Worm (Caenorhabditis elegans) whole organism, L4 larva: ENCODE results near the gene gdh-1.
A peak's percentile ranks its signal among the peaks of the same experiment; 100 is the strongest.

Experiments
- F37D6.2 ChIP-seq: sonication (generic microtip); optimal IDR thresholded peaks from 2 replicates; lab custom pipeline; 2016; ENCODE audit warnings: mild to moderate bottlenecking, missing genetic modification characterization, missing compliant biosample characterization
- F49E8.2 ChIP-seq: sonication (generic microtip); optimal IDR thresholded peaks from 2 replicates; lab custom pipeline; 2016; ENCODE audit warnings: missing compliant biosample characterization, mild to moderate bottlenecking, missing genetic modification characterization, borderline replicate concordance
- T20F7.1 ChIP-seq: fragments of 200-800 bp; sonication (Bioruptor generic); optimal IDR thresholded peaks from 2 replicates; lab custom pipeline; 2018; ENCODE audit warnings: mild to moderate bottlenecking, missing genetic modification characterization, missing compliant biosample characterization
- Y105C5A.15 ChIP-seq: fragments of 200-800 bp; sonication (Bioruptor generic); IDR thresholded peaks from 2 replicates; pipeline ENCODE4 v1.3.6; 2022; ENCODE audit warnings: missing genetic modification characterization, missing compliant biosample characterization
- ZK546.5 ChIP-seq, 2 experiments: sonication (generic microtip); optimal IDR thresholded peaks; 2 replicates each; lab custom pipeline; 2017; ENCODE audit warnings: missing biosample characterization in 2 of 2, missing genetic modification characterization in 2 of 2
- ama-1 ChIP-seq: fragments of 150-350 bp; optimal IDR thresholded peaks from 2 replicates; lab custom pipeline; 2014; ENCODE audit warnings: inconsistent platforms, mixed read lengths
- arid-1 ChIP-seq: fragments of 200-800 bp; sonication (Bioruptor generic); conservative IDR thresholded peaks from 2 replicates; pipeline ENCODE4 v1.3.6; 2022; ENCODE audit warnings: missing genetic modification reagents, missing genetic modification characterization, missing compliant biosample characterization
- ceh-20 ChIP-seq: fragments of 200-800 bp; sonication (Bioruptor generic); IDR thresholded peaks from 2 replicates; pipeline ENCODE4 v1.3.6; 2022; ENCODE audit warnings: missing genetic modification reagents, missing genetic modification characterization, missing compliant biosample characterization
- ceh-28 ChIP-seq: fragments of 150-350 bp; optimal IDR thresholded peaks from 2 replicates; lab custom pipeline; 2014; ENCODE audit warnings: missing biosample characterization, missing genetic modification reagents, missing genetic modification characterization
- ceh-32 ChIP-seq: sonication (generic microtip); optimal IDR thresholded peaks from 2 replicates; lab custom pipeline; 2016; ENCODE audit warnings: mild to moderate bottlenecking, missing genetic modification characterization, missing compliant biosample characterization; ENCODE audit not compliant: poor library complexity
- ces-1 ChIP-seq: fragments of 150-350 bp; sonication (generic microtip); optimal IDR thresholded peaks from 4 replicates; lab custom pipeline; 2014; ENCODE audit warnings: missing biosample characterization, missing genetic modification reagents, missing genetic modification characterization
- cey-2 ChIP-seq: sonication (generic microtip); optimal IDR thresholded peaks from 3 replicates; lab custom pipeline; 2017; ENCODE audit warnings: missing genetic modification characterization, mild to moderate bottlenecking, missing compliant biosample characterization, antibody characterized with exemption, borderline replicate concordance; ENCODE audit not compliant: insufficient read depth
- ctbp-1 ChIP-seq: fragments of 200-800 bp; sonication (Bioruptor generic); IDR thresholded peaks from 2 replicates; pipeline ENCODE4 v1.3.6; 2022; ENCODE audit warnings: missing genetic modification reagents, missing genetic modification characterization, missing compliant biosample characterization
- daf-16 ChIP-seq, 3 experiments: sonication (generic microtip); optimal IDR thresholded peaks; 2 replicates each; lab custom pipeline; 2016 to 2017; ENCODE audit warnings: missing genetic modification characterization in 3 of 3, missing genetic modification reagents in 3 of 3, mild to moderate bottlenecking in 2 of 3, missing compliant biosample characterization in 2 of 3, missing biosample characterization in 1 of 3, moderate library complexity in 1 of 3
- daf-19 ChIP-seq: fragments of 200-800 bp; sonication (Bioruptor generic); conservative IDR thresholded peaks from 2 replicates; pipeline ENCODE4 v1.3.6; 2022; ENCODE audit warnings: missing genetic modification characterization, missing compliant biosample characterization
- daf-8 ChIP-seq: fragments of 200-800 bp; sonication (Bioruptor generic); IDR thresholded peaks from 2 replicates; pipeline ENCODE4 v1.3.6; 2022; ENCODE audit warnings: missing genetic modification characterization, missing compliant biosample characterization
- dmd-8 ChIP-seq: fragments of 200-800 bp; sonication (Bioruptor generic); IDR thresholded peaks from 2 replicates; pipeline ENCODE4 v1.3.6; 2022; ENCODE audit warnings: missing genetic modification characterization, missing compliant biosample characterization
- dpl-1 ChIP-seq: fragments of 150-350 bp; optimal IDR thresholded peaks from 2 replicates; lab custom pipeline; 2014; ENCODE audit warnings: missing biosample characterization, missing genetic modification reagents, missing genetic modification characterization
- egl-27 ChIP-seq: sonication (generic microtip); optimal IDR thresholded peaks from 3 replicates; lab custom pipeline; 2017; ENCODE audit warnings: missing biosample characterization, missing genetic modification reagents, missing genetic modification characterization
- egl-43 ChIP-seq: fragments of 200-800 bp; sonication (Bioruptor generic); IDR thresholded peaks from 2 replicates; pipeline ENCODE4 v1.3.6; 2022; ENCODE audit warnings: missing genetic modification reagents, missing genetic modification characterization, missing compliant biosample characterization
- fkh-10 ChIP-seq: fragments of 150-350 bp; optimal IDR thresholded peaks from 2 replicates; lab custom pipeline; 2014; ENCODE audit warnings: missing biosample characterization, missing genetic modification reagents, missing genetic modification characterization
- fos-1 ChIP-seq: fragments of 150-350 bp; optimal IDR thresholded peaks from 2 replicates; lab custom pipeline; 2014; ENCODE audit warnings: missing biosample characterization, missing genetic modification characterization
- gei-8 ChIP-seq: fragments of 200-800 bp; sonication (Bioruptor generic); optimal IDR thresholded peaks from 2 replicates; lab custom pipeline; 2018; ENCODE audit warnings: mild to moderate bottlenecking, missing genetic modification characterization, missing compliant biosample characterization
- hlh-30 ChIP-seq: sonication (generic microtip); optimal IDR thresholded peaks from 2 replicates; lab custom pipeline; 2017; ENCODE audit warnings: antibody characterized with exemption, mild to moderate bottlenecking, missing genetic modification characterization, missing compliant biosample characterization; ENCODE audit not compliant: insufficient read depth
- jun-1 ChIP-seq: fragments of 150-350 bp; optimal IDR thresholded peaks from 2 replicates; lab custom pipeline; 2014; ENCODE audit warnings: missing biosample characterization, missing genetic modification reagents, missing genetic modification characterization
- lin-29 ChIP-seq: fragments of 200-800 bp; sonication (Bioruptor generic); IDR thresholded peaks from 2 replicates; pipeline ENCODE4 v1.3.6; 2022; ENCODE audit warnings: missing genetic modification reagents, missing genetic modification characterization, missing compliant biosample characterization
- lin-38 ChIP-seq: fragments of 200-800 bp; sonication (Bioruptor generic); IDR thresholded peaks from 2 replicates; pipeline ENCODE4 v1.3.6; 2022; ENCODE audit warnings: missing genetic modification reagents, missing genetic modification characterization, missing compliant biosample characterization
- lir-3 ChIP-seq: sonication (generic microtip); optimal IDR thresholded peaks from 2 replicates; lab custom pipeline; 2016; ENCODE audit warnings: mild to moderate bottlenecking, missing genetic modification characterization, missing compliant biosample characterization
- madf-5 ChIP-seq, 2 experiments: fragments of 200-800 bp; sonication (Bioruptor generic); IDR thresholded peaks; 2 replicates each; pipeline ENCODE4 v1.3.6; 2022; ENCODE audit warnings: missing compliant biosample characterization in 2 of 2, missing genetic modification characterization in 2 of 2
- madf-9 ChIP-seq: fragments of 200-800 bp; sonication (Bioruptor generic); conservative IDR thresholded peaks from 2 replicates; pipeline ENCODE4 v1.3.6; 2022; ENCODE audit warnings: missing genetic modification reagents, missing genetic modification characterization, missing compliant biosample characterization
- mdl-1 ChIP-seq, 2 experiments: fragments of 150-350 bp in 1 of 2; sonication (generic microtip) in 1 of 2; optimal IDR thresholded peaks; 2 replicates each; lab custom pipeline; 2014 to 2017; ENCODE audit warnings: missing biosample characterization in 2 of 2, missing genetic modification characterization in 2 of 2
- mdt-29 ChIP-seq: fragments of 200-800 bp; sonication (Bioruptor generic); IDR thresholded peaks from 2 replicates; pipeline ENCODE4 v1.3.6; 2022; ENCODE audit warnings: missing genetic modification reagents, missing genetic modification characterization, missing compliant biosample characterization
- mes-2 ChIP-seq: sonication (generic microtip); optimal IDR thresholded peaks from 2 replicates; lab custom pipeline; 2016; ENCODE audit warnings: missing genotype, mild to moderate bottlenecking, missing genetic modification characterization, missing compliant biosample characterization; ENCODE audit not compliant: poor library complexity, severe bottlenecking
- mxl-2 ChIP-seq: fragments of 200-800 bp; sonication (Bioruptor generic); conservative IDR thresholded peaks from 2 replicates; pipeline ENCODE4 v1.3.6; 2022; ENCODE audit warnings: missing genetic modification reagents, missing genetic modification characterization, missing compliant biosample characterization
- mxl-3 ChIP-seq: fragments of 200-800 bp; sonication (Bioruptor generic); optimal IDR thresholded peaks from 2 replicates; lab custom pipeline; 2018; ENCODE audit warnings: mild to moderate bottlenecking, missing genetic modification characterization, missing compliant biosample characterization
- nhr-10 ChIP-seq: fragments of 150-350 bp; optimal IDR thresholded peaks from 2 replicates; lab custom pipeline; 2014; ENCODE audit warnings: missing biosample characterization, missing genetic modification characterization
- nhr-25 ChIP-seq: sonication (generic microtip); optimal IDR thresholded peaks from 2 replicates; lab custom pipeline; 2017; ENCODE audit warnings: missing genetic modification characterization, mild to moderate bottlenecking, missing compliant biosample characterization, antibody characterized with exemption, moderate library complexity, borderline replicate concordance; ENCODE audit not compliant: insufficient read depth
- nhr-41 ChIP-seq: fragments of 200-800 bp; sonication (Bioruptor generic); IDR thresholded peaks from 2 replicates; pipeline ENCODE4 v1.3.6; 2022; ENCODE audit warnings: missing genetic modification reagents, missing genetic modification characterization, missing compliant biosample characterization
- php-3 ChIP-seq: fragments of 200-800 bp; sonication (Bioruptor generic); IDR thresholded peaks from 2 replicates; pipeline ENCODE4 v1.3.6; 2022; ENCODE audit warnings: missing genetic modification reagents, missing genetic modification characterization, missing compliant biosample characterization
- saeg-2 ChIP-seq: fragments of 200-800 bp; sonication (Bioruptor generic); IDR thresholded peaks from 2 replicates; pipeline ENCODE4 v1.3.6; 2022; ENCODE audit warnings: missing genetic modification reagents, missing genetic modification characterization, missing compliant biosample characterization
- set-16 ChIP-seq: fragments of 200-800 bp; sonication (Bioruptor generic); IDR thresholded peaks from 2 replicates; pipeline ENCODE4 v1.3.6; 2022; ENCODE audit warnings: missing genetic modification reagents, missing genetic modification characterization, missing compliant biosample characterization
- snpc-1.2 ChIP-seq: fragments of 200-800 bp; sonication (Bioruptor generic); IDR thresholded peaks from 2 replicates; pipeline ENCODE4 v1.3.6; 2022; ENCODE audit warnings: missing genetic modification reagents, missing genetic modification characterization, missing compliant biosample characterization
- tra-1 ChIP-seq: fragments of 200-800 bp; sonication (Bioruptor generic); IDR thresholded peaks from 2 replicates; pipeline ENCODE4 v1.3.6; 2022; ENCODE audit warnings: missing genetic modification reagents, missing genetic modification characterization, missing compliant biosample characterization
- unc-130 ChIP-seq: sonication (generic microtip); optimal IDR thresholded peaks from 2 replicates; lab custom pipeline; 2016; ENCODE audit warnings: missing genetic modification reagents, missing genetic modification characterization, missing compliant biosample characterization
- unc-62 ChIP-seq, 3 experiments: fragments of 150-350 bp in 1 of 3; sonication (generic microtip); optimal IDR thresholded peaks in 2 of 3; peaks in 1 of 3; 1 replicate in 1 of 3; 2 replicates in 2 of 3; lab custom pipeline; 2014 to 2017; ENCODE audit warnings: missing biosample characterization in 3 of 3, missing genetic modification characterization in 3 of 3, missing genetic modification reagents in 3 of 3, missing genotype in 1 of 3
- vab-7 ChIP-seq: fragments of 200-800 bp; sonication (Bioruptor generic); IDR thresholded peaks from 2 replicates; pipeline ENCODE4 v1.3.6; 2022; ENCODE audit warnings: missing genetic modification reagents, missing genetic modification characterization, missing compliant biosample characterization
- zag-1 ChIP-seq: fragments of 150-350 bp; optimal IDR thresholded peaks from 2 replicates; lab custom pipeline; 2014; ENCODE audit warnings: missing biosample characterization, missing genetic modification characterization
- zfp-2 ChIP-seq: sonication (generic microtip); optimal IDR thresholded peaks from 2 replicates; lab custom pipeline; 2016; ENCODE audit warnings: mild to moderate bottlenecking, missing genetic modification characterization, missing compliant biosample characterization
- ztf-7 ChIP-seq: fragments of 150-350 bp; optimal IDR thresholded peaks from 2 replicates; lab custom pipeline; 2014; ENCODE audit warnings: missing biosample characterization, missing genetic modification characterization

Gene gdh-1

ce11 chrIV:11955592-11955991, 2.5 kb downstream of the gdh-1 start:
- TF ChIP-seq F37D6.2 (no peak), unc-62 (GFP tag; optimal IDR thresholded peaks at IDR 0.05 in 1 of 2; lab: Kevin White, UChicago) (no peak), unc-62 (tag; optimal IDR thresholded peaks at IDR 0.05; lab: Kevin White, UChicago) (no peak), madf-9 (GFP tag; lab: Robert Waterston, UW) (no peak), fos-1 (peak; percentile 71), egl-27 (tag; lab: Kevin White, UChicago) (no peak), lin-38 (GFP tag; lab: Robert Waterston, UW) (peak; percentile 46), Y105C5A.15 (GFP tag; lab: Robert Waterston, UW) (no peak), nhr-41 (no peak), F49E8.2 (tag; lab: Kevin White, UChicago) (no peak), ceh-32 (tag; lab: Kevin White, UChicago) (no peak), lir-3 (tag; lab: Kevin White, UChicago) (no peak), fkh-10 (no peak), lin-29 (GFP tag; lab: Robert Waterston, UW) (no peak), tra-1 (GFP tag; lab: Robert Waterston, UW) (peak; percentile 65), egl-43 (GFP tag; lab: Robert Waterston, UW) (no peak), ceh-28 (tag; lab: Kevin White, UChicago) (no peak), gei-8 (GFP tag; lab: Kevin White, UChicago) (peak; percentile 81), dpl-1 (GFP tag; lab: Kevin White, UChicago) (no peak), jun-1 (no peak), snpc-1.2 (GFP tag; lab: Robert Waterston, UW) (no peak), ceh-20 (no peak), mxl-2 (GFP tag; lab: Robert Waterston, UW) (no peak), madf-5 (GFP tag; IDR thresholded peaks at IDR 0.05; lab: Robert Waterston, UW) (no peak), T20F7.1 (peak; percentile 66), nhr-25 (tag; lab: Kevin White, UChicago) (no peak), zfp-2 (tag; lab: Kevin White, UChicago) (no peak), mdt-29 (GFP tag; lab: Robert Waterston, UW) (peak; percentile 66; the same call in 1 of the 2 replicates), mdl-1 (tag; optimal IDR thresholded peaks at IDR 0.05; lab: Kevin White, UChicago) (peak; percentile 34 to 76), saeg-2 (GFP tag; lab: Robert Waterston, UW) (no peak), hlh-30 (tag; lab: Kevin White, UChicago) (no peak), nhr-10 (tag; lab: Kevin White, UChicago) (peak; percentile 86), ctbp-1 (GFP tag; lab: Robert Waterston, UW) (no peak), dmd-8 (GFP tag; lab: Robert Waterston, UW) (no peak), ces-1 (GFP tag; lab: Kevin White, UChicago) (no peak), php-3 (GFP tag; lab: Robert Waterston, UW) (0 out of 2 replicates have a peak, but pooled peaks have one; percentile 34), unc-130 (GFP tag; lab: Kevin White, UChicago) (no peak), mes-2 (peak; percentile 65), mxl-3 (peak; percentile 51), ztf-7 (tag; lab: Kevin White, UChicago) (no peak), daf-16 (GFP tag; optimal IDR thresholded peaks at IDR 0.05; lab: Kevin White, UChicago) (peak in 1 of 2 experiments; percentile 73), daf-16 (tag; optimal IDR thresholded peaks at IDR 0.05; lab: Kevin White, UChicago) (peak; percentile 92), zag-1 (tag; lab: Kevin White, UChicago) (no peak), ZK546.5 (tag; optimal IDR thresholded peaks at IDR 0.05; lab: Kevin White, UChicago) (no peak), arid-1 (GFP tag; lab: Robert Waterston, UW) (peak; percentile 39), cey-2 (no peak), ama-1 (peak; percentile 55), vab-7 (GFP tag; lab: Robert Waterston, UW) (no peak), daf-8 (GFP tag; lab: Robert Waterston, UW) (no peak), daf-19 (no peak), set-16 (no peak)
